Fruit fly (Drosophila melanogaster) whole organism, embryonic: ENCODE measurements around the gene spd-2.
A peak's percentile ranks its signal among the peaks of the same experiment; 100 is the strongest.

Experiments
- CG10147 ChIP-seq: fragments of 200-800 bp; sonication (Bioruptor generic); optimal IDR thresholded peaks from 2 replicates; lab custom pipeline; 2019; ENCODE audit warnings: missing biosample characterization, mild to moderate bottlenecking, missing genetic modification characterization, moderate library complexity
- CG10209 ChIP-seq: fragments of 200-800 bp; sonication (Bioruptor generic); optimal IDR thresholded peaks from 3 replicates; lab custom pipeline; 2017; ENCODE audit warnings: missing biosample characterization, mild to moderate bottlenecking, missing genetic modification characterization, missing genetic modification reagents
- CG10366 ChIP-seq: fragments of 200-800 bp; sonication (Bioruptor generic); IDR thresholded peaks from 2 replicates; pipeline ENCODE4 v1.3.6; 2022; ENCODE audit warnings: missing biosample characterization, missing genetic modification characterization
- CG10462 ChIP-seq: fragments of 200-800 bp; sonication (Bioruptor generic); optimal IDR thresholded peaks from 2 replicates; lab custom pipeline; 2016; ENCODE audit warnings: missing biosample characterization, missing genetic modification characterization
- CG1233 ChIP-seq: fragments of 200-800 bp; sonication (Bioruptor generic); optimal IDR thresholded peaks from 4 replicates; lab custom pipeline; 2018; ENCODE audit warnings: missing biosample characterization, mild to moderate bottlenecking, missing genetic modification characterization
- CG13624 ChIP-seq: fragments of 200-800 bp; sonication (Bioruptor generic); optimal IDR thresholded peaks from 2 replicates; lab custom pipeline; 2016; ENCODE audit warnings: missing biosample characterization, missing genetic modification characterization
- CG16813 ChIP-seq: fragments of 200-800 bp; sonication (Bioruptor generic); IDR thresholded peaks from 3 replicates; pipeline ENCODE4 v1.3.6; 2022; ENCODE audit warnings: missing biosample characterization, missing genetic modification characterization; ENCODE audit not compliant: partially characterized antibody
- CG16815 ChIP-seq: fragments of 200-800 bp; sonication (Bioruptor generic); optimal IDR thresholded peaks from 3 replicates; lab custom pipeline; 2017; ENCODE audit warnings: missing biosample characterization, mild to moderate bottlenecking, missing genetic modification characterization
- CG1792 ChIP-seq: fragments of 200-800 bp; sonication (Bioruptor generic); optimal IDR thresholded peaks from 2 replicates; lab custom pipeline; 2016; ENCODE audit warnings: missing biosample characterization, missing genetic modification characterization
- CG2120 ChIP-seq: fragments of 200-800 bp; sonication (Bioruptor generic); optimal IDR thresholded peaks from 3 replicates; lab custom pipeline; 2016; ENCODE audit warnings: missing biosample characterization, missing genetic modification characterization
- CG2875 ChIP-seq: fragments of 200-800 bp; sonication (Bioruptor generic); optimal IDR thresholded peaks from 2 replicates; lab custom pipeline; 2017; ENCODE audit warnings: missing biosample characterization, mild to moderate bottlenecking, missing genetic modification characterization, missing genetic modification reagents
- CG2889 ChIP-seq: fragments of 200-800 bp; sonication (Bioruptor generic); IDR thresholded peaks from 3 replicates; pipeline ENCODE4 v1.3.6; 2022; ENCODE audit warnings: missing biosample characterization, missing genetic modification characterization
- CG30020 ChIP-seq: fragments of 200-800 bp; optimal IDR thresholded peaks from 2 replicates; lab custom pipeline; 2019; ENCODE audit warnings: missing biosample characterization, mild to moderate bottlenecking, missing genetic modification characterization, moderate library complexity
- CG3726 ChIP-seq: fragments of 200-800 bp; sonication (Bioruptor generic); IDR thresholded peaks from 3 replicates; pipeline ENCODE4, ENCODE4 v1.3.6; 2022; ENCODE audit warnings: missing biosample characterization, missing genetic modification characterization
- CG3847 ChIP-seq: fragments of 200-800 bp; sonication (Bioruptor generic); IDR thresholded peaks from 2 replicates; pipeline ENCODE4 v1.3.6; 2022; ENCODE audit warnings: missing biosample characterization, missing genetic modification characterization
- CG4617 ChIP-seq: fragments of 200-800 bp; sonication (Bioruptor generic); optimal IDR thresholded peaks from 3 replicates; lab custom pipeline; 2016; ENCODE audit warnings: missing biosample characterization, missing genetic modification characterization, borderline replicate concordance
- CG8765 ChIP-seq: fragments of 200-800 bp; sonication (Bioruptor generic); IDR thresholded peaks from 2 replicates; pipeline ENCODE4 v1.3.6; 2022; ENCODE audit warnings: missing biosample characterization, missing genetic modification characterization
- CTCF ChIP-seq: fragments of 200-800 bp; sonication (Bioruptor generic); optimal IDR thresholded peaks from 2 replicates; lab custom pipeline; 2017; ENCODE audit warnings: missing biosample characterization, mild to moderate bottlenecking, missing genetic modification characterization, moderate library complexity
- Camta ChIP-seq: fragments of 200-800 bp; sonication (Bioruptor generic); optimal IDR thresholded peaks from 2 replicates; lab custom pipeline; 2016; ENCODE audit warnings: missing biosample characterization, missing genetic modification characterization
- Deaf1 ChIP-seq: fragments of 200-800 bp; optimal IDR thresholded peaks from 3 replicates; lab custom pipeline; 2019; ENCODE audit warnings: missing biosample characterization, mild to moderate bottlenecking, missing genetic modification characterization, moderate library complexity
- Dip3 ChIP-seq: fragments of 200-800 bp; sonication (Bioruptor generic); optimal IDR thresholded peaks from 3 replicates; lab custom pipeline; 2016; ENCODE audit warnings: missing biosample characterization, missing genetic modification characterization
- Dref ChIP-seq: fragments of 200-800 bp; sonication (Bioruptor generic); IDR thresholded peaks from 2 replicates; pipeline ENCODE4 v1.3.6; 2022; ENCODE audit warnings: missing biosample characterization, missing genetic modification characterization
- Elba2 ChIP-seq: fragments of 200-800 bp; sonication (Bioruptor generic); optimal IDR thresholded peaks from 3 replicates; lab custom pipeline; 2016; ENCODE audit warnings: missing biosample characterization, missing genetic modification characterization
- Fer1 ChIP-seq: fragments of 200-800 bp; sonication (Bioruptor generic); optimal IDR thresholded peaks from 2 replicates; lab custom pipeline; 2017; ENCODE audit warnings: missing biosample characterization, mild to moderate bottlenecking, missing genetic modification characterization
- HLH3B ChIP-seq: fragments of 200-800 bp; sonication (Bioruptor generic); IDR thresholded peaks from 2 replicates; pipeline ENCODE4 v1.3.6; 2022; ENCODE audit warnings: missing biosample characterization, missing genetic modification characterization
- Nf-YC ChIP-seq: fragments of 200-800 bp; optimal IDR thresholded peaks from 3 replicates; lab custom pipeline; 2019; ENCODE audit warnings: missing biosample characterization, mild to moderate bottlenecking, missing genetic modification characterization, moderate library complexity
- Oli ChIP-seq: fragments of 200-800 bp; sonication (Bioruptor generic); optimal IDR thresholded peaks from 2 replicates; lab custom pipeline; 2018; ENCODE audit warnings: missing biosample characterization, mild to moderate bottlenecking, missing genetic modification characterization, moderate library complexity
- Sry-β ChIP-seq: fragments of 200-800 bp; sonication (Bioruptor generic); optimal IDR thresholded peaks from 2 replicates; lab custom pipeline; 2018; ENCODE audit warnings: missing biosample characterization, mild to moderate bottlenecking, missing genetic modification characterization, moderate library complexity
- Vsx1 ChIP-seq: fragments of 200-800 bp; sonication (Bioruptor generic); optimal IDR thresholded peaks from 2 replicates; lab custom pipeline; 2017; ENCODE audit warnings: missing biosample characterization, mild to moderate bottlenecking, missing genetic modification characterization, missing genetic modification reagents
- amos ChIP-seq: fragments of 200-800 bp; sonication (Bioruptor generic); IDR thresholded peaks from 2 replicates; pipeline ENCODE4 v1.3.6; 2022; ENCODE audit warnings: missing biosample characterization, missing genetic modification characterization; ENCODE audit not compliant: partially characterized antibody
- btn ChIP-seq: fragments of 200-800 bp; sonication (Bioruptor generic); optimal IDR thresholded peaks from 2 replicates; lab custom pipeline; 2016; ENCODE audit warnings: missing biosample characterization, missing genetic modification characterization
- cwo ChIP-seq: fragments of 200-800 bp; sonication (Bioruptor generic); optimal IDR thresholded peaks from 3 replicates; lab custom pipeline; 2017; ENCODE audit warnings: missing biosample characterization, missing genetic modification characterization, mild to moderate bottlenecking, moderate library complexity, missing genetic modification reagents
- dan ChIP-seq: fragments of 200-800 bp; sonication (Bioruptor generic); IDR thresholded peaks from 2 replicates; pipeline ENCODE4 v1.3.6; 2022; ENCODE audit warnings: missing biosample characterization, missing genetic modification characterization
- exex ChIP-seq: fragments of 200-800 bp; sonication (Bioruptor generic); optimal IDR thresholded peaks from 4 replicates; lab custom pipeline; 2018; ENCODE audit warnings: missing biosample characterization, mild to moderate bottlenecking, missing genetic modification characterization, moderate library complexity
- fru ChIP-seq: fragments of >200 bp; optimal IDR thresholded peaks from 2 replicates; lab custom pipeline; 2017
- ind ChIP-seq: fragments of 200-800 bp; sonication (Bioruptor generic); optimal IDR thresholded peaks from 3 replicates; lab custom pipeline; 2016; ENCODE audit warnings: missing biosample characterization, missing genetic modification characterization
- jigr1 ChIP-seq: fragments of 200-800 bp; sonication (Bioruptor generic); IDR thresholded peaks from 3 replicates; pipeline ENCODE4 v1.3.6; 2022; ENCODE audit warnings: missing biosample characterization, missing genetic modification characterization
- jing ChIP-seq: fragments of 200-800 bp; sonication (Bioruptor generic); optimal IDR thresholded peaks from 2 replicates; lab custom pipeline; 2018; ENCODE audit warnings: missing biosample characterization, mild to moderate bottlenecking, missing genetic modification characterization
- onecut ChIP-seq: fragments of 200-800 bp; sonication (Bioruptor generic); IDR thresholded peaks from 2 replicates; pipeline ENCODE4 v1.3.6; 2022; ENCODE audit warnings: missing biosample characterization, missing genetic modification characterization
- pan ChIP-seq, 4 experiments: fragments of >200 bp in 3 of 4; fragments of 200-800 bp in 1 of 4; sonication (Bioruptor generic) in 1 of 4; optimal IDR thresholded peaks in 3 of 4; IDR thresholded peaks in 1 of 4; 2 replicates each; pipeline versions ENCODE4 v1.3.6 to Lab custom; 2017 to 2022; ENCODE audit warnings: missing biosample characterization in 2 of 4, missing genetic modification characterization in 2 of 4, mixed read lengths in 1 of 4
- pzg ChIP-seq: fragments of 200-800 bp; sonication (Bioruptor generic); optimal IDR thresholded peaks from 3 replicates; lab custom pipeline; 2018; ENCODE audit warnings: missing biosample characterization, mild to moderate bottlenecking, missing genetic modification characterization, moderate library complexity
- run ChIP-seq: fragments of 200-800 bp; sonication (Bioruptor generic); optimal IDR thresholded peaks from 3 replicates; lab custom pipeline; 2018; ENCODE audit warnings: missing biosample characterization, mild to moderate bottlenecking, missing genetic modification characterization
- schlank ChIP-seq: fragments of 200-800 bp; sonication (Bioruptor generic); optimal IDR thresholded peaks from 2 replicates; lab custom pipeline; 2018; ENCODE audit warnings: missing biosample characterization, mild to moderate bottlenecking, missing genetic modification characterization
- sima ChIP-seq: fragments of 200-800 bp; sonication (Bioruptor generic); optimal IDR thresholded peaks from 2 replicates; lab custom pipeline; 2016; ENCODE audit warnings: missing biosample characterization, missing genetic modification characterization
- tin ChIP-seq: fragments of 200-800 bp; sonication (Bioruptor generic); optimal IDR thresholded peaks from 3 replicates; lab custom pipeline; 2016; ENCODE audit warnings: missing biosample characterization, missing genetic modification characterization
- tll ChIP-seq, 2 experiments: fragments of 200-800 bp in 1 of 2; fragments of >200 bp in 1 of 2; sonication (Bioruptor generic) in 1 of 2; optimal IDR thresholded peaks; 2 replicates each; lab custom pipeline; 2017 to 2019; ENCODE audit warnings: missing biosample characterization in 2 of 2, missing genetic modification characterization in 2 of 2, mild to moderate bottlenecking in 1 of 2, moderate library complexity in 1 of 2
- tna ChIP-seq: fragments of 200-800 bp; sonication (Bioruptor generic); IDR thresholded peaks from 2 replicates; pipeline ENCODE4 v1.3.6; 2022; ENCODE audit warnings: missing biosample characterization, missing genetic modification characterization; ENCODE audit not compliant: partially characterized antibody
- usp ChIP-seq: fragments of >200 bp; optimal IDR thresholded peaks from 2 replicates; lab custom pipeline; 2017; ENCODE audit warnings: missing biosample characterization, missing genetic modification characterization
- z ChIP-seq: fragments of 200-800 bp; sonication (Bioruptor generic); IDR thresholded peaks from 3 replicates; pipeline ENCODE4 v1.3.6; 2022; ENCODE audit warnings: missing biosample characterization, missing genetic modification characterization
- zen ChIP-seq: fragments of 200-800 bp; sonication (Bioruptor generic); optimal IDR thresholded peaks from 3 replicates; lab custom pipeline; 2018; ENCODE audit warnings: missing biosample characterization, mild to moderate bottlenecking, missing genetic modification characterization, moderate library complexity
- zfh2 ChIP-seq: fragments of 200-800 bp; sonication (Bioruptor generic); optimal IDR thresholded peaks from 2 replicates; lab custom pipeline; 2016; ENCODE audit warnings: missing biosample characterization, missing genetic modification characterization

The spd-2 gene

DNA sequence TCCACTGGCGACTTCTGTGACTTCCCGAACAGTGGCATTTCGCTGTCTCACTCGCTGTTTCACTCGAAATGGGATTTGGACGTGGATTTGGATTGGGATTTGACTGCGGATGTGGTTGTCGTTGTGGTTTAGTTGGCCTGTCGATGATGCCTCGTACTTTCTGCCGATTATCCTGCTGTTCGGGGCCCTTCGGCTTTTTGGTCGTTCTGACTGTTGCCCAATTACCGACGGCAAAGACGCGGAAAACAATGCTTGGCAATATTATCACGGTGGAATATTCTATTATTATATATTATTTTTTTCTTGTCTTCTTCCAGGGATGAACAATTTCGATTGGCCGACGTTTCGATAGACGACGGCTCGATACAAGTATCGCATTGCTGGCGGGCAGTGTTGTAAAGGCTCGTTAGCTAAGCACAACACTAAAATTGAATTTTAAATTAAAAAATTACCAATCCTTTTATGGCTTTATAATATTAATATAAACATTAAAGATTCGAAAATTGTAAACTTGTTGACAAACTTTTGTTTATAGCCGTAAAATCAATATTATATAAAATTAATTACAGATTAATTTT, 20.4 kb upstream of the spd-2 start, which contains the start of gene Mo25 (continued):
- TF ChIP-seq HLH3B (GFP tag; lab: Robert Waterston, UW): peak; percentile 32; the same call in 1 of the 2 replicates
- TF ChIP-seq CG3726 (GFP tag; lab: Robert Waterston, UW): no peak
- TF ChIP-seq cwo: no peak
- no peak for TF ChIP-seq CG10366 (GFP tag; lab: Robert Waterston, UW)
- TF ChIP-seq z (GFP tag; lab: Robert Waterston, UW): no peak
- peak; percentile 17 for TF ChIP-seq Deaf1 (tag; lab: Kevin White, UChicago)
- no peak for TF ChIP-seq CG13624 (GFP tag; lab: Kevin White, UChicago)
- no peak for TF ChIP-seq sima (GFP tag; lab: Kevin White, UChicago)
- TF ChIP-seq tll (GFP tag; optimal IDR thresholded peaks at IDR 0.05; lab: Kevin White, UChicago): no peak
- TF ChIP-seq CG8765 (GFP tag; lab: Robert Waterston, UW): no peak
- no peak for TF ChIP-seq CG16815 (GFP tag; lab: Kevin White, UChicago)
- peak; percentile 69 for TF ChIP-seq CG16813 (GFP tag; lab: Robert Waterston, UW)
- TF ChIP-seq Elba2 (GFP tag; lab: Kevin White, UChicago): no peak
- no peak for TF ChIP-seq CG1233
- TF ChIP-seq pan (optimal IDR thresholded peaks at IDR 0.05; lab: Kevin White, UChicago): no peak
- TF ChIP-seq pan (GFP tag; optimal IDR thresholded peaks at IDR 0.05 in 1 of 2, IDR thresholded peaks at IDR 0.05 in 1 of 2): no peak
- no peak for TF ChIP-seq dan
- TF ChIP-seq CG2875 (GFP tag; lab: Kevin White, UChicago): no peak
- TF ChIP-seq tin (GFP tag; lab: Kevin White, UChicago): peak; percentile 49
- TF ChIP-seq jing (GFP tag; lab: Kevin White, UChicago): no peak
- peak; percentile 56 for TF ChIP-seq CG10147
- TF ChIP-seq fru: no peak
- no peak for TF ChIP-seq CG1792 (GFP tag; lab: Kevin White, UChicago)
- no peak for TF ChIP-seq Vsx1
- peak; percentile 59 for TF ChIP-seq Nf-YC (tag; lab: Kevin White, UChicago)
- peak; percentile 21 for TF ChIP-seq Dip3
- no peak for TF ChIP-seq CG2889
- no peak for TF ChIP-seq Sry-β (GFP tag; lab: Kevin White, UChicago)
- peak; percentile 86 for TF ChIP-seq amos (GFP tag; lab: Robert Waterston, UW)
- TF ChIP-seq ind (GFP tag; lab: Kevin White, UChicago): peak; percentile 40
- TF ChIP-seq btn (GFP tag; lab: Kevin White, UChicago): no peak
- peak; percentile 27 for TF ChIP-seq exex
- TF ChIP-seq tna (GFP tag; lab: Robert Waterston, UW): peak; percentile 55
- peak; percentile 35 for TF ChIP-seq zfh2 (GFP tag; lab: Kevin White, UChicago)
- TF ChIP-seq pzg: peak; percentile 80
- TF ChIP-seq CG10209 (GFP tag; lab: Kevin White, UChicago): peak; percentile 3
- no peak for TF ChIP-seq Oli
- TF ChIP-seq CTCF (GFP tag; lab: Kevin White, UChicago): no peak
- TF ChIP-seq usp: no peak
- no peak for TF ChIP-seq jigr1
- peak; percentile 75 for TF ChIP-seq CG4617
- peak; percentile 52 for TF ChIP-seq CG30020
- TF ChIP-seq CG10462 (GFP tag; lab: Kevin White, UChicago): no peak
- peak; percentile 63 for TF ChIP-seq Fer1
- no peak for TF ChIP-seq schlank (tag; lab: Kevin White, UChicago)
- TF ChIP-seq run (tag; lab: Kevin White, UChicago): no peak
- TF ChIP-seq CG3847 (GFP tag; lab: Robert Waterston, UW): peak; percentile 71
- peak; percentile 91 for TF ChIP-seq Dref (GFP tag; lab: Robert Waterston, UW)
- TF ChIP-seq zen (tag; lab: Kevin White, UChicago): peak; percentile 41
- TF ChIP-seq Camta (GFP tag; lab: Kevin White, UChicago): no peak
- TF ChIP-seq CG2120 (GFP tag; lab: Kevin White, UChicago): peak; percentile 67
- peak; percentile 29; the same call in 1 of the 2 replicates for TF ChIP-seq onecut
